Fruit fly (Drosophila melanogaster) whole organism, embryonic: ENCODE results near the gene Spn88Eb.
A peak's percentile ranks its signal among the peaks of the same experiment; 100 is the strongest.

ENCODE experiments used
- BEAF-32 ChIP-seq: fragments of 200-800 bp; sonication (Bioruptor generic); optimal IDR thresholded peaks from 3 replicates; lab custom pipeline; 2017; ENCODE audit warnings: missing biosample characterization, missing genetic modification characterization, mild to moderate bottlenecking, moderate library complexity, missing genetic modification reagents
- Blimp-1 ChIP-seq: fragments of 200-800 bp; sonication (Bioruptor generic); optimal IDR thresholded peaks from 3 replicates; lab custom pipeline; 2018; ENCODE audit warnings: missing biosample characterization, missing genetic modification characterization, mild to moderate bottlenecking, moderate library complexity, missing genetic modification reagents
- CG10274 ChIP-seq: fragments of 200-800 bp; sonication (Bioruptor generic); optimal IDR thresholded peaks from 3 replicates; lab custom pipeline; 2017; ENCODE audit warnings: missing biosample characterization, mild to moderate bottlenecking, missing genetic modification characterization
- CG12104 ChIP-seq: fragments of 200-800 bp; sonication (Bioruptor generic); optimal IDR thresholded peaks from 3 replicates; lab custom pipeline; 2016; ENCODE audit warnings: missing biosample characterization, missing genetic modification characterization
- CG13775 ChIP-seq: fragments of 200-800 bp; sonication (Bioruptor generic); optimal IDR thresholded peaks from 3 replicates; lab custom pipeline; 2017; ENCODE audit warnings: missing biosample characterization, mild to moderate bottlenecking, missing genetic modification characterization
- CG14050 ChIP-seq: fragments of 200-800 bp; sonication (Bioruptor generic); IDR thresholded peaks from 3 replicates; pipeline ENCODE4 v1.3.6; 2022; ENCODE audit warnings: missing biosample characterization, missing genetic modification characterization
- CG15011 ChIP-seq: fragments of 200-800 bp; sonication (Bioruptor generic); optimal IDR thresholded peaks from 3 replicates; lab custom pipeline; 2018; ENCODE audit warnings: missing biosample characterization, mild to moderate bottlenecking, missing genetic modification characterization
- CG1529 ChIP-seq: fragments of 200-800 bp; sonication (Bioruptor generic); optimal IDR thresholded peaks from 3 replicates; lab custom pipeline; 2018; ENCODE audit warnings: missing biosample characterization, missing genetic modification characterization
- CG17829 ChIP-seq: fragments of 200-800 bp; optimal IDR thresholded peaks from 2 replicates; lab custom pipeline; 2019; ENCODE audit warnings: missing biosample characterization, mild to moderate bottlenecking, missing genetic modification characterization, moderate library complexity
- CG34224 ChIP-seq: fragments of 200-800 bp; sonication (Bioruptor generic); IDR thresholded peaks from 3 replicates; pipeline ENCODE4 v1.3.6; 2022; ENCODE audit warnings: missing biosample characterization, missing genetic modification characterization; ENCODE audit not compliant: partially characterized antibody
- CG34422 ChIP-seq: fragments of 200-800 bp; sonication (Bioruptor generic); IDR thresholded peaks from 3 replicates; pipeline ENCODE4 v1.3.6; 2022; ENCODE audit warnings: missing biosample characterization, missing genetic modification characterization
- CG8765 ChIP-seq: fragments of 200-800 bp; sonication (Bioruptor generic); IDR thresholded peaks from 2 replicates; pipeline ENCODE4 v1.3.6; 2022; ENCODE audit warnings: missing biosample characterization, missing genetic modification characterization
- Dad ChIP-seq: fragments of 200-800 bp; sonication (Bioruptor generic); optimal IDR thresholded peaks from 3 replicates; lab custom pipeline; 2016; ENCODE audit warnings: missing biosample characterization, missing genetic modification characterization
- Eip74EF ChIP-seq, 2 experiments: fragments of 200-800 bp in 1 of 2; fragments of >200 bp in 1 of 2; sonication (Bioruptor generic) in 1 of 2; optimal IDR thresholded peaks; 2 replicates each; lab custom pipeline; 2017 to 2019; ENCODE audit warnings: missing biosample characterization in 2 of 2, missing genetic modification characterization in 2 of 2, mild to moderate bottlenecking in 1 of 2, moderate library complexity in 1 of 2
- Fer2 ChIP-seq: fragments of 200-800 bp; sonication (Bioruptor generic); optimal IDR thresholded peaks from 2 replicates; lab custom pipeline; 2018; ENCODE audit warnings: missing biosample characterization, mild to moderate bottlenecking, missing genetic modification characterization, moderate library complexity
- Gug ChIP-seq: fragments of 200-800 bp; sonication (Bioruptor generic); IDR thresholded peaks from 4 replicates; pipeline ENCODE4 v1.3.6; 2022; ENCODE audit warnings: missing biosample characterization, missing genetic modification characterization
- Hand ChIP-seq: fragments of 200-800 bp; sonication (Bioruptor generic); optimal IDR thresholded peaks from 2 replicates; lab custom pipeline; 2017; ENCODE audit warnings: mild to moderate bottlenecking, missing biosample characterization, missing genetic modification reagents, missing genetic modification characterization
- Hr3 ChIP-seq: fragments of 200-800 bp; sonication (Bioruptor generic); optimal IDR thresholded peaks from 3 replicates; lab custom pipeline; 2016; ENCODE audit warnings: missing biosample characterization, missing genetic modification characterization
- Mes4 ChIP-seq: fragments of 200-800 bp; sonication (Bioruptor generic); optimal IDR thresholded peaks from 2 replicates; lab custom pipeline; 2016; ENCODE audit warnings: missing biosample characterization, missing genetic modification characterization
- Nf-YC ChIP-seq: fragments of 200-800 bp; optimal IDR thresholded peaks from 3 replicates; lab custom pipeline; 2019; ENCODE audit warnings: missing biosample characterization, mild to moderate bottlenecking, missing genetic modification characterization, moderate library complexity
- ase ChIP-seq: fragments of 200-800 bp; sonication (Bioruptor generic); IDR thresholded peaks from 3 replicates; pipeline ENCODE4 v1.3.6; 2022; ENCODE audit warnings: missing biosample characterization, missing genetic modification characterization
- az2 ChIP-seq: fragments of 200-800 bp; sonication (Bioruptor generic); optimal IDR thresholded peaks from 3 replicates; lab custom pipeline; 2016; ENCODE audit warnings: missing biosample characterization, missing genetic modification characterization
- bowl ChIP-seq: fragments of 200-800 bp; sonication (Bioruptor generic); IDR thresholded peaks from 2 replicates; pipeline ENCODE4 v1.3.6; 2022; ENCODE audit warnings: missing biosample characterization, missing genetic modification characterization
- crol ChIP-seq: fragments of 200-800 bp; sonication (Bioruptor generic); IDR thresholded peaks from 2 replicates; pipeline ENCODE4 v1.3.6; 2022; ENCODE audit warnings: missing biosample characterization, missing genetic modification characterization
- dpn ChIP-seq, 2 experiments: fragments of 200-800 bp; sonication (Bioruptor generic); optimal IDR thresholded peaks; 3 replicates each; lab custom pipeline; 2016; ENCODE audit warnings: missing biosample characterization in 2 of 2, missing genetic modification characterization in 2 of 2
- gcm2 ChIP-seq: fragments of 200-800 bp; sonication (Bioruptor generic); optimal IDR thresholded peaks from 2 replicates; lab custom pipeline; 2016; ENCODE audit warnings: missing biosample characterization, missing genetic modification characterization
- gem ChIP-seq: fragments of 200-800 bp; sonication (Bioruptor generic); optimal IDR thresholded peaks from 2 replicates; lab custom pipeline; 2019; ENCODE audit warnings: missing biosample characterization, mild to moderate bottlenecking, missing genetic modification characterization, moderate library complexity
- ind ChIP-seq: fragments of 200-800 bp; sonication (Bioruptor generic); optimal IDR thresholded peaks from 3 replicates; lab custom pipeline; 2016; ENCODE audit warnings: missing biosample characterization, missing genetic modification characterization
- lilli ChIP-seq: fragments of 200-800 bp; sonication (Bioruptor generic); optimal IDR thresholded peaks from 3 replicates; lab custom pipeline; 2016; ENCODE audit warnings: missing biosample characterization, missing genetic modification characterization
- lmd ChIP-seq: fragments of 200-800 bp; sonication (Bioruptor generic); IDR thresholded peaks from 2 replicates; pipeline ENCODE4 v1.3.6; 2022; ENCODE audit warnings: missing biosample characterization, missing genetic modification characterization
- nerfin-2 ChIP-seq: fragments of 200-800 bp; sonication (Bioruptor generic); IDR thresholded peaks from 2 replicates; pipeline ENCODE4 v1.3.6; 2022; ENCODE audit warnings: missing biosample characterization, missing genetic modification characterization; ENCODE audit not compliant: partially characterized antibody
- pb ChIP-seq: fragments of 200-800 bp; sonication (Bioruptor generic); optimal IDR thresholded peaks from 3 replicates; lab custom pipeline; 2016; ENCODE audit warnings: missing biosample characterization, missing genetic modification characterization
- ranshi ChIP-seq: fragments of 200-800 bp; sonication (Bioruptor generic); IDR thresholded peaks from 2 replicates; pipeline ENCODE4 v1.3.6; 2022; ENCODE audit warnings: missing biosample characterization, missing genetic modification characterization
- run ChIP-seq: fragments of 200-800 bp; sonication (Bioruptor generic); optimal IDR thresholded peaks from 3 replicates; lab custom pipeline; 2018; ENCODE audit warnings: missing biosample characterization, mild to moderate bottlenecking, missing genetic modification characterization
- slp2 ChIP-seq: fragments of 200-800 bp; sonication (Bioruptor generic); optimal IDR thresholded peaks from 2 replicates; lab custom pipeline; 2016; ENCODE audit warnings: missing biosample characterization, missing genetic modification characterization
- so ChIP-seq: fragments of 200-800 bp; sonication (Bioruptor generic); IDR thresholded peaks from 3 replicates; pipeline ENCODE4 v1.3.6; 2022; ENCODE audit warnings: missing biosample characterization, missing genetic modification characterization
- tio ChIP-seq: fragments of 200-800 bp; sonication (Bioruptor generic); optimal IDR thresholded peaks from 2 replicates; lab custom pipeline; 2017; ENCODE audit warnings: missing biosample characterization, missing genetic modification characterization, inconsistent platforms
- tll ChIP-seq, 2 experiments: fragments of 200-800 bp in 1 of 2; fragments of >200 bp in 1 of 2; sonication (Bioruptor generic) in 1 of 2; optimal IDR thresholded peaks; 2 replicates each; lab custom pipeline; 2017 to 2019; ENCODE audit warnings: missing biosample characterization in 2 of 2, missing genetic modification characterization in 2 of 2, mild to moderate bottlenecking in 1 of 2, moderate library complexity in 1 of 2

Spn88Eb gene

dm6 chr3R:15196134-15197034 is 12.2 kb downstream of the Spn88Eb start, which contains the start of the genes Kpc1 and CG42542 (continued):
- peak; percentile 50 for TF ChIP-seq Dad (GFP tag; lab: Kevin White, UChicago)
- TF ChIP-seq Gug (GFP tag; lab: Robert Waterston, UW) = peak; percentile 62; the same call in 3 of the 4 replicates
- TF ChIP-seq Nf-YC (tag; lab: Kevin White, UChicago) = no peak
- TF ChIP-seq az2 = peak; percentile 77
- TF ChIP-seq Hr3 (GFP tag; lab: Kevin White, UChicago) = peak; percentile 74
- no peak for TF ChIP-seq CG10274 (GFP tag; lab: Kevin White, UChicago)
- peak; percentile 58 for TF ChIP-seq CG12104 (GFP tag; lab: Kevin White, UChicago)
- TF ChIP-seq Hand = peak; percentile 33
- peak; percentile 20 for TF ChIP-seq CG15011 (GFP tag; lab: Kevin White, UChicago)
- TF ChIP-seq BEAF-32 (GFP tag; lab: Kevin White, UChicago) = peak; percentile 95
- TF ChIP-seq ranshi (GFP tag; lab: Robert Waterston, UW) = no peak
- TF ChIP-seq lilli (GFP tag; lab: Kevin White, UChicago) = peak; percentile 89
- no peak for TF ChIP-seq CG1529 (GFP tag; lab: Kevin White, UChicago)
- no peak for TF ChIP-seq gem (tag; lab: Kevin White, UChicago)
- TF ChIP-seq ase (GFP tag; lab: Robert Waterston, UW) = peak; percentile 66
- TF ChIP-seq slp2 = peak; percentile 67
- TF ChIP-seq so (GFP tag; lab: Robert Waterston, UW) = peak; percentile 56; the same call in 1 of the 3 replicates
- TF ChIP-seq CG8765 = no peak; the same call in 1 of the 2 replicates
- peak; percentile 72 for TF ChIP-seq CG34422
- 0 out of 2 replicates have a peak, but pooled peaks have one; percentile 39 for TF ChIP-seq bowl (GFP tag; lab: Robert Waterston, UW)
- peak; percentile 78 for TF ChIP-seq gcm2 (GFP tag; lab: Kevin White, UChicago)
- TF ChIP-seq dpn (GFP tag; optimal IDR thresholded peaks at IDR 0.05; lab: Kevin White, UChicago) = peak; percentile 73 to 82
- peak; percentile 83 for TF ChIP-seq tio (GFP tag; lab: Kevin White, UChicago)
- TF ChIP-seq ind (GFP tag; lab: Kevin White, UChicago) = peak; percentile 76
- TF ChIP-seq Fer2 (tag; lab: Kevin White, UChicago) = peak; percentile 12
- peak; percentile 10 for TF ChIP-seq Mes4 (GFP tag; lab: Kevin White, UChicago)
- TF ChIP-seq CG14050 = peak; percentile 34; the same call in 2 of the 3 replicates
- TF ChIP-seq CG34224 (GFP tag; lab: Robert Waterston, UW) = peak; percentile 92; the same call in 2 of the 3 replicates
- 0 out of 2 replicates have a peak, but pooled peaks have one; percentile 35 for TF ChIP-seq lmd (GFP tag; lab: Robert Waterston, UW)
- peak; percentile 83 for TF ChIP-seq CG17829
- peak; percentile 64 for TF ChIP-seq pb (GFP tag; lab: Kevin White, UChicago)
- peak; percentile 70 for TF ChIP-seq nerfin-2 (GFP tag; lab: Robert Waterston, UW)
- no peak for TF ChIP-seq run (tag; lab: Kevin White, UChicago)
- no peak for TF ChIP-seq crol (GFP tag; lab: Robert Waterston, UW)
- TF ChIP-seq, all 482 proteins: peak for 334

- TF ChIP-seq Eip74EF (GFP tag; optimal IDR thresholded peaks at IDR 0.05; lab: Kevin White, UChicago) = no peak
- TF ChIP-seq Blimp-1 (GFP tag; lab: Kevin White, UChicago) = no peak
- no peak for TF ChIP-seq CG13775 (GFP tag; lab: Kevin White, UChicago)
- TF ChIP-seq tll (GFP tag; optimal IDR thresholded peaks at IDR 0.05; lab: Kevin White, UChicago) = no peak
These were observed 27.1 kb downstream of the Spn88Eb start, which contains the start of gene Mf for dm6 chr3R:15181467-15181866. TSS of gene Mf (minus strand) at chr3R:15181510.
